Fruit fly (Drosophila melanogaster): Measurements from ENCODE around the gene comm3.

The comm3 gene

dm6 chr3L:15600051-15600450 lies 47.5 kb downstream of the comm3 start:
- TF ChIP-seq CG8478 (optimal IDR thresholded peaks at IDR 0.05) = no peak
- no peak for TF ChIP-seq pan (optimal IDR thresholded peaks at IDR 0.05)
- no peak for TF ChIP-seq EcR (GFP tag; optimal IDR thresholded peaks at IDR 0.05)
- TF ChIP-seq psq (optimal IDR thresholded peaks at IDR 0.05) = no peak
- no peak for TF ChIP-seq usp (GFP tag; optimal IDR thresholded peaks at IDR 0.05)
- TF ChIP-seq Dll (optimal IDR thresholded peaks at IDR 0.05) = no peak

dm6 chr3L:15599190-15599589 lies 48.4 kb downstream of the comm3 start:
- no peak for TF ChIP-seq EcR (GFP tag; optimal IDR thresholded peaks at IDR 0.05)
- TF ChIP-seq psq (optimal IDR thresholded peaks at IDR 0.05) = no peak
- TF ChIP-seq CG8478 (optimal IDR thresholded peaks at IDR 0.05) = no peak
- no peak for TF ChIP-seq usp (GFP tag; optimal IDR thresholded peaks at IDR 0.05)
- no peak for TF ChIP-seq pan (optimal IDR thresholded peaks at IDR 0.05)
- TF ChIP-seq Dll (optimal IDR thresholded peaks at IDR 0.05) = no peak

dm6 chr3L:15597945-15598344 lies 49.6 kb downstream of the comm3 start:
- no peak for TF ChIP-seq psq (optimal IDR thresholded peaks at IDR 0.05)
- no peak for TF ChIP-seq usp (GFP tag; optimal IDR thresholded peaks at IDR 0.05)
- no peak for TF ChIP-seq EcR (GFP tag; optimal IDR thresholded peaks at IDR 0.05)
- no peak for TF ChIP-seq Dll (optimal IDR thresholded peaks at IDR 0.05)
- TF ChIP-seq pan (optimal IDR thresholded peaks at IDR 0.05) = no peak
- TF ChIP-seq CG8478 (optimal IDR thresholded peaks at IDR 0.05) = no peak

- no peak for TF ChIP-seq psq (optimal IDR thresholded peaks at IDR 0.05)
- TF ChIP-seq usp (GFP tag; optimal IDR thresholded peaks at IDR 0.05) = no peak
- no peak for TF ChIP-seq CG8478 (optimal IDR thresholded peaks at IDR 0.05)
- no peak for TF ChIP-seq EcR (GFP tag; optimal IDR thresholded peaks at IDR 0.05)
- TF ChIP-seq Dll (optimal IDR thresholded peaks at IDR 0.05) = no peak
- TF ChIP-seq pan (optimal IDR thresholded peaks at IDR 0.05) = no peak
Observed at dm6 chr3L:15597037-15597785, 50.4 kb downstream of the comm3 start.

dm6 chr3L:15595980-15596379 lies 51.6 kb downstream of the comm3 start:
- TF ChIP-seq usp (GFP tag; optimal IDR thresholded peaks at IDR 0.05) (no peak), psq (optimal IDR thresholded peaks at IDR 0.05) (no peak), pan (optimal IDR thresholded peaks at IDR 0.05) (no peak), EcR (GFP tag; optimal IDR thresholded peaks at IDR 0.05) (no peak), Dll (optimal IDR thresholded peaks at IDR 0.05) (no peak), CG8478 (optimal IDR thresholded peaks at IDR 0.05) (no peak)

dm6 chr3L:15595175-15595724 lies 52.3 kb downstream of the comm3 start:
- TF ChIP-seq psq (optimal IDR thresholded peaks at IDR 0.05) (no peak), CG8478 (optimal IDR thresholded peaks at IDR 0.05) (no peak), Dll (optimal IDR thresholded peaks at IDR 0.05) (no peak), EcR (GFP tag; optimal IDR thresholded peaks at IDR 0.05) (no peak)

dm6 chr3L:15594093-15594653 lies 53.4 kb downstream of the comm3 start:
- TF ChIP-seq Dll (optimal IDR thresholded peaks at IDR 0.05) (no peak), pan (optimal IDR thresholded peaks at IDR 0.05) (peak; percentile 1)

dm6 chr3L:15593399-15593798 lies 54.2 kb downstream of the comm3 start:
- TF ChIP-seq CG8478 (optimal IDR thresholded peaks at IDR 0.05) (no peak), psq (optimal IDR thresholded peaks at IDR 0.05) (no peak), pan (optimal IDR thresholded peaks at IDR 0.05) (no peak), Dll (optimal IDR thresholded peaks at IDR 0.05) (no peak), usp (GFP tag; optimal IDR thresholded peaks at IDR 0.05) (no peak), EcR (GFP tag; optimal IDR thresholded peaks at IDR 0.05) (no peak)

- TF ChIP-seq Dll (optimal IDR thresholded peaks at IDR 0.05) (no peak), EcR (GFP tag; optimal IDR thresholded peaks at IDR 0.05) (no peak), usp (GFP tag; optimal IDR thresholded peaks at IDR 0.05) (no peak), psq (optimal IDR thresholded peaks at IDR 0.05) (no peak), CG8478 (optimal IDR thresholded peaks at IDR 0.05) (no peak), pan (optimal IDR thresholded peaks at IDR 0.05) (no peak)
Observed at dm6 chr3L:15592536-15593260, 54.9 kb downstream of the comm3 start.

dm6 chr3L:15590803-15591597 lies 56.6 kb downstream of the comm3 start:
- TF ChIP-seq usp (GFP tag; optimal IDR thresholded peaks at IDR 0.05) = no peak
- TF ChIP-seq EcR (GFP tag; optimal IDR thresholded peaks at IDR 0.05) = no peak
- no peak for TF ChIP-seq Dll (optimal IDR thresholded peaks at IDR 0.05)
- no peak for TF ChIP-seq pan (optimal IDR thresholded peaks at IDR 0.05)
- no peak for TF ChIP-seq CG8478 (optimal IDR thresholded peaks at IDR 0.05)
- TF ChIP-seq psq (optimal IDR thresholded peaks at IDR 0.05) = no peak

dm6 chr3L:15589746-15590145 lies 57.8 kb downstream of the comm3 start:
- no peak for TF ChIP-seq CG8478 (optimal IDR thresholded peaks at IDR 0.05)
- no peak for TF ChIP-seq Dll (optimal IDR thresholded peaks at IDR 0.05)

All from whole organism.